Worm (Caenorhabditis elegans): ENCODE measurements around the gene R02D3.8.

DNA sequence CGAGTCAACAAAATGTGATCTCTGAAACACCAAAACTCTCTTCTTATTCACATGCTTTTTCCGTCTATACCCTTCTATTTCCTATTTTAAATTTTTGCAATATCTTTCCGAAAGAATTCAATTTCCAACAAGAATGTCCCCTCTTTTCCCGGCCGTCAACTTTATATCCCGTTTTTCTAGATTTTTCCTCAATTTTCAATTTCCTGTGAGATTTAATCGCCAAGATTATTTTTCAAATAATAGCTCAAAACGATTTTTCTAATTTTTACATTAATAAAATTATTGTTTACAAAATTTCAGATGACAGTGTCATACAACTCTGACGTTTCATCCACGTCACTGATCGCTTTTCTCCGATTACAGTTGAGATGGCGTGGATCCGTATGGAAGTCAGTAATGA, 26.3 kb upstream of the R02D3.8 start, which contains the start of gene best-19:
- no peak for TF ChIP-seq lin-15B (tag; optimal IDR thresholded peaks at IDR 0.05)
- TF ChIP-seq fkh-10 (GFP tag; optimal IDR thresholded peaks at IDR 0.05) = peak; percentile 41
- no peak for TF ChIP-seq elt-3 (tag; optimal IDR thresholded peaks at IDR 0.05)
- TF ChIP-seq pha-4 (tag; optimal IDR thresholded peaks at IDR 0.05) = no peak

Measured in whole organism, L3 larva.